Worm (Caenorhabditis elegans): Measurements from ENCODE around the gene T08D2.8.
"Not testable (repeated sequence)": the region's sequence is repeated elsewhere in the genome, so short reads cannot be mapped to it uniquely, and the experiment has no call there.

T08D2.8 gene

ce11 chrX:192534-192933 is at the start of gene T08D2.8:
Gene T08D2.8, plus strand, starts transcription at chrX:192834.
- TF ChIP-seq tab-1 (GFP tag; IDR thresholded peaks at IDR 0.05) (no peak), ztf-29 (GFP tag; IDR thresholded peaks at IDR 0.05) (no peak), flt-1 (GFP tag; IDR thresholded peaks at IDR 0.05) (no peak), T22C8.4 (GFP tag; IDR thresholded peaks at IDR 0.05) (no peak), klf-2 (GFP tag; conservative IDR thresholded peaks at IDR 0.05) (no peak), ref-1 (GFP tag; conservative IDR thresholded peaks at IDR 0.05) (no peak), med-1 (GFP tag; optimal IDR thresholded peaks at IDR 0.05; ENCODE audit: insufficient read depth) (no peak), cog-1 (tag; optimal IDR thresholded peaks at IDR 0.05) (no peak), ztf-23 (GFP tag; IDR thresholded peaks at IDR 0.05) (no peak)

DNA sequence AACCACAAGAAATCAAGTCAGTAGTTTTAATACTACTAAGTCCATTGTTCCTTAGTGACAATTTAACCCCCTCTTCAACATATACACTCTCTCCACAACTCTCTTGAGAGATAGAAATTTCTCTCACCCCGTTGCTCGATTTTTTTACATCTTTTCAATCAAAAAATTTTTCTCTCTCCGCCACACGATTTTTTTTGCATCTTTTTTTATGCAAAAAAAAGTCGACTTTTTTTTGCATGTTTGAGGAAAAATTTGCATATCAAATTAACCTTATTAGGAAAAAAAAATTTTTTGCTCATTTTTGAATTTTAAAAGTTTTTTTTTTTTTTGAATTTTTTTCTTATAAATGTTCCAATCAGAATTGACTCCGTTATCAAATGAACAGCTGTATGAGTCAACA is 45.8 kb upstream of the T08D2.8 start:
- no peak for TF ChIP-seq ref-1 (GFP tag; conservative IDR thresholded peaks at IDR 0.05)
- no peak for TF ChIP-seq klf-2 (GFP tag; conservative IDR thresholded peaks at IDR 0.05)
- no peak for TF ChIP-seq ztf-23 (GFP tag; IDR thresholded peaks at IDR 0.05)
- TF ChIP-seq med-1 (GFP tag; optimal IDR thresholded peaks at IDR 0.05; ENCODE audit: insufficient read depth): no peak
- no peak for TF ChIP-seq T22C8.4 (GFP tag; IDR thresholded peaks at IDR 0.05)
- TF ChIP-seq cog-1 (tag; optimal IDR thresholded peaks at IDR 0.05): no peak
- no peak for TF ChIP-seq tab-1 (GFP tag; IDR thresholded peaks at IDR 0.05)
- TF ChIP-seq ztf-29 (GFP tag; IDR thresholded peaks at IDR 0.05): no peak
- TF ChIP-seq flt-1 (GFP tag; IDR thresholded peaks at IDR 0.05): no peak

DNA sequence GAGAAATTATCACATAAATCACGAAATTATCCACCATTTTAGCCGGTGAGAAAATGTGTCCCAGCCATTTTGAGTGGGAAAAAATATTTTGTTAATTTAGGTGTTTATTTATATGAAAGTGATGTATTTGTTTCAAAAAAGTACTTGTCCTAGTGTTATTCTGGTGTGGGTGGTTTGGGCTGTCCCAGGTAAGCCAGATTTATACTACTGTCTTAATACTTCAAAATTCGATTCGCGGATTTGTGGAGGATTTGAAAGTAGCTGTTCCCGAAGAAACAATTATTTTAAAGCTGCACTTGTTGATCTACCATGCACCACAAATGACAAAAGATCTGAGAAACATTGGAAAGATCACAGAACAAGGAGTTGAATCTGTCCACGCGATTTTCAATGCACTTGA is 44.8 kb upstream of the T08D2.8 start, which contains the start of gene Y73B3A.11:
TSS of gene Y73B3A.11 (plus strand) at position 301 of the 400 bp plus-strand sequence.
- TF ChIP-seq ztf-29 (GFP tag; IDR thresholded peaks at IDR 0.05) (no peak), ref-1 (GFP tag; conservative IDR thresholded peaks at IDR 0.05) (no peak), ztf-23 (GFP tag; IDR thresholded peaks at IDR 0.05) (no peak), T22C8.4 (GFP tag; IDR thresholded peaks at IDR 0.05) (no peak), cog-1 (tag; optimal IDR thresholded peaks at IDR 0.05) (no peak), flt-1 (GFP tag; IDR thresholded peaks at IDR 0.05) (no peak), tab-1 (GFP tag; IDR thresholded peaks at IDR 0.05) (no peak), klf-2 (GFP tag; conservative IDR thresholded peaks at IDR 0.05) (no peak), med-1 (GFP tag; optimal IDR thresholded peaks at IDR 0.05; ENCODE audit: insufficient read depth) (no peak)

- not testable (repeated sequence) for TF ChIP-seq T22C8.4 (GFP tag; IDR thresholded peaks at IDR 0.05); ref-1 (GFP tag; conservative IDR thresholded peaks at IDR 0.05); med-1 (GFP tag; optimal IDR thresholded peaks at IDR 0.05; ENCODE audit: insufficient read depth)
Observed at ce11 chrX:163034-163433, 29.6 kb upstream of the T08D2.8 start, which contains the start of gene tmed-12. Gene tmed-12, minus strand, starts transcription at chrX:163134.

ce11 chrX:169569-169968 is 23.1 kb upstream of the T08D2.8 start:
- peak; percentile 72 for TF ChIP-seq flt-1 (GFP tag; IDR thresholded peaks at IDR 0.05)

- no peak for TF ChIP-seq flt-1 (GFP tag; IDR thresholded peaks at IDR 0.05)
- no peak for TF ChIP-seq klf-2 (GFP tag; conservative IDR thresholded peaks at IDR 0.05)
- no peak for TF ChIP-seq med-1 (GFP tag; optimal IDR thresholded peaks at IDR 0.05; ENCODE audit: insufficient read depth)
- TF ChIP-seq tab-1 (GFP tag; IDR thresholded peaks at IDR 0.05): no peak
- TF ChIP-seq ref-1 (GFP tag; conservative IDR thresholded peaks at IDR 0.05): no peak
- no peak for TF ChIP-seq ztf-23 (GFP tag; IDR thresholded peaks at IDR 0.05)
- TF ChIP-seq T22C8.4 (GFP tag; IDR thresholded peaks at IDR 0.05): no peak
- no peak for TF ChIP-seq cog-1 (tag; optimal IDR thresholded peaks at IDR 0.05)
Observed at ce11 chrX:177075-177474, 15.6 kb upstream of the T08D2.8 start, which contains the start of the genes T08D2.5 and T08D2.4. Gene T08D2.5, plus strand, starts transcription at chrX:177375. Gene T08D2.4, plus strand, starts transcription at chrX:177396.

- TF ChIP-seq klf-2 (GFP tag; conservative IDR thresholded peaks at IDR 0.05); flt-1 (GFP tag; IDR thresholded peaks at IDR 0.05); ztf-29 (GFP tag; IDR thresholded peaks at IDR 0.05): not testable (repeated sequence)
Observed at ce11 chrX:182119-182741, 10.4 kb upstream of the T08D2.8 start, which contains the start of the genes T08D2.6 and chkr-1. Gene T08D2.6, minus strand, starts transcription at chrX:182169. Gene chkr-1, plus strand, starts transcription at chrX:182691.

- peak; percentile 94 for TF ChIP-seq T22C8.4 (GFP tag; IDR thresholded peaks at IDR 0.05)
Observed at ce11 chrX:183572-183971, 9.1 kb upstream of the T08D2.8 start.

DNA sequence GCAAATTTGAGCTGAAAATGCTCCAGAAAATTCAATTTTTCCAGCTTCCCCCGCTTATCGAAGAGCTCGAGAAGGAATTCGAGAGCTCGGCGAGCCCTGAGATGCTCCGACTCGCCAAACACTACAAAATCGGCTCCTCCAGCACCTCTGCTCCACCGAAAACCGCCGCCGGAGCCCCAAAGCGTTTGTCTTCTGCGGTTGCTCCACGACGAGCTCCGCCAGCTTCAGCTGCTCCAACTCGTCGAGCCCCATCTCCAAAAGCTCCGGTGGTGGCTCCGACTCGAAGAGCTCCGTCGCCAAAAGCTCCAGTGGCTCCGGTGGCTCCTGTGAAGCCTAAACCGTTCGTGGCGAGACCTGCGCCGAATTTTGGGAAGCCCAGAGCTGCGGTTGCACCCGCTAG is 3.8 kb downstream of the T08D2.8 start:
- TF ChIP-seq tab-1 (GFP tag; IDR thresholded peaks at IDR 0.05): no peak
- TF ChIP-seq cog-1 (tag; optimal IDR thresholded peaks at IDR 0.05): no peak
- no peak for TF ChIP-seq ref-1 (GFP tag; conservative IDR thresholded peaks at IDR 0.05)
- TF ChIP-seq ztf-23 (GFP tag; IDR thresholded peaks at IDR 0.05): no peak
- TF ChIP-seq ztf-29 (GFP tag; IDR thresholded peaks at IDR 0.05): no peak
- no peak for TF ChIP-seq klf-2 (GFP tag; conservative IDR thresholded peaks at IDR 0.05)
- TF ChIP-seq T22C8.4 (GFP tag; IDR thresholded peaks at IDR 0.05): no peak
- no peak for TF ChIP-seq flt-1 (GFP tag; IDR thresholded peaks at IDR 0.05)
- no peak for TF ChIP-seq med-1 (GFP tag; optimal IDR thresholded peaks at IDR 0.05; ENCODE audit: insufficient read depth)

DNA sequence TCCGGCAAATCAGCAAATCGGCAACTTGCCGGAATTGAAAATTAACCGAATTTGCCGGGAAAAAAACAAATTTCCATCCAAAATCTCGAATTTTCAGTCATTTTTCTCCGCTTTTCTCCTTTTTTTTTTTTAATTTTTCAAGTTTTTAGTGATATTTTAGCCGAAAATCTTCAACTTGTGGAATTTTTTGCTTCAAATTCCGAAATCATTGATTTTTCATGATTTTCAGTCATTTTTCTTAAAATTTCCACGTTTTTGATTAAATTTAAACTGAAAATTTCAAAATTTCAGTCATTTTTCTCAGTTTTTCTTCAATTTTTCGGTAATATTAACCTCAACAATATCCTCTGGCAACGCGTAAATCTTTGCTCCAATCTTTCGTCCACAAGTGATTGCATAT is 17.1 kb downstream of the T08D2.8 start, which contains the start of gene Y73B3B.3:
TSS of gene Y73B3B.3 (plus strand) at position 301 of the 400 bp plus-strand sequence.
- TF ChIP-seq ztf-29 (GFP tag; IDR thresholded peaks at IDR 0.05); T22C8.4 (GFP tag; IDR thresholded peaks at IDR 0.05); klf-2 (GFP tag; conservative IDR thresholded peaks at IDR 0.05): not testable (repeated sequence)

ce11 chrX:211141-211540 is 18.5 kb downstream of the T08D2.8 start, which contains the start of gene Y73B3B.1:
Gene Y73B3B.1, minus strand, starts transcription at chrX:211241.
- not testable (repeated sequence) for TF ChIP-seq tab-1, ztf-23, ztf-29 (GFP tag; IDR thresholded peaks at IDR 0.05)
